Worm (Caenorhabditis elegans) whole organism, L4/young adult: ENCODE results near the gene sru-7.

Experiments used
- W03F9.2 ChIP-seq: fragments of 150-350 bp; optimal IDR thresholded peaks from 2 replicates; lab custom pipeline; 2014; ENCODE audit warnings: missing biosample characterization, missing genetic modification characterization
- dao-5 ChIP-seq: sonication (generic microtip); optimal IDR thresholded peaks from 2 replicates; lab custom pipeline; 2016; ENCODE audit warnings: missing genotype, missing genetic modification characterization, moderate library complexity, missing compliant biosample characterization
- him-1 ChIP-seq: sonication (generic microtip); optimal IDR thresholded peaks from 2 replicates; lab custom pipeline; 2016; ENCODE audit warnings: missing genotype, missing genetic modification reagents, missing genetic modification characterization, missing compliant biosample characterization

DNA sequence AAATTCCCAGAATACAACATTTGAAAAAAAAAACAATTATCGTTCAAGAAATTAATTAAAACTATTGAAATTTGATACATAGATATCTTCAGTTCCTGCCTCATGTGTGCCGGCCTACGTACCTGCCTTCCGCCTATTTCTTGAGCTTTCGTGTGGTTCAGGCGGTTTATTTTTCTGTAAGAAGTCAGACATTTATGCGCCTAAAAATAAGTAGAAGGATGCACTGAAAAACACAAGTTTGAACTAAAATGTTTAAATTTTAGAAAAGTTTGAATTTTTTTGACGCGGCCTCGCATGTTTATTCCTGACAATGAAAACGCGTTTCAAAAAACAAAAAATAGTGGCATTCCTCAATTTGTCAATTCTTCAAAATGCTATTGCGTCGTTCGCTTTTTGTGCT, 18.6 kb upstream of the sru-7 start, which contains the start of gene C28C12.11:
- TF ChIP-seq him-1 (tag; lab: Kevin White, UChicago) (no peak), W03F9.2 (no peak), dao-5 (tag; lab: Kevin White, UChicago) (no peak)
